Worm (Caenorhabditis elegans) whole organism, mixed stage, embryonic: ENCODE data around the gene ZK418.5.
A peak's percentile ranks its signal among the peaks of the same experiment; 100 is the strongest.

Source experiments
- M03D4.4 ChIP-seq: sonication (generic microtip); optimal IDR thresholded peaks from 2 replicates; lab custom pipeline; 2017; ENCODE audit warnings: mild to moderate bottlenecking, missing genetic modification characterization, missing compliant biosample characterization
- blmp-1 ChIP-seq: fragments of 150-350 bp; optimal IDR thresholded peaks from 2 replicates; lab custom pipeline; 2014; ENCODE audit warnings: missing biosample characterization, missing genetic modification characterization
- ceh-39 ChIP-seq: fragments of 150-350 bp; optimal IDR thresholded peaks from 2 replicates; lab custom pipeline; 2014; ENCODE audit warnings: missing biosample characterization, missing genetic modification characterization
- ceh-83 ChIP-seq: fragments of 200-800 bp; sonication (Bioruptor generic); optimal IDR thresholded peaks from 2 replicates; lab custom pipeline; 2018; ENCODE audit warnings: mild to moderate bottlenecking, missing genetic modification characterization, missing compliant biosample characterization
- drap-1 ChIP-seq: fragments of 200-800 bp; sonication (Bioruptor generic); optimal IDR thresholded peaks from 3 replicates; lab custom pipeline; 2018; ENCODE audit warnings: mild to moderate bottlenecking, missing genetic modification characterization, missing compliant biosample characterization
- elt-1 ChIP-seq: sonication (generic microtip); optimal IDR thresholded peaks from 2 replicates; lab custom pipeline; 2017; ENCODE audit warnings: missing genetic modification characterization, mild to moderate bottlenecking, missing compliant biosample characterization, antibody characterized with exemption, moderate library complexity, borderline replicate concordance; ENCODE audit not compliant: insufficient read depth
- elt-3 ChIP-seq: fragments of 150-350 bp; optimal IDR thresholded peaks from 2 replicates; lab custom pipeline; 2014; ENCODE audit warnings: missing biosample characterization, missing genetic modification characterization
- flh-1 ChIP-seq: fragments of 200-800 bp; sonication (Bioruptor generic); optimal IDR thresholded peaks from 2 replicates; lab custom pipeline; 2018; ENCODE audit warnings: mild to moderate bottlenecking, missing genetic modification characterization, moderate library complexity, missing compliant biosample characterization
- ham-2 ChIP-seq: fragments of 200-800 bp; sonication (Bioruptor generic); optimal IDR thresholded peaks from 2 replicates; lab custom pipeline; 2018; ENCODE audit warnings: mild to moderate bottlenecking, missing genetic modification characterization, missing compliant biosample characterization
- hlh-1 ChIP-seq: fragments of 150-350 bp; optimal IDR thresholded peaks from 2 replicates; lab custom pipeline; 2014; ENCODE audit warnings: missing biosample characterization, missing genetic modification reagents, missing genetic modification characterization
- lin-13 ChIP-seq: fragments of 150-350 bp; optimal IDR thresholded peaks from 2 replicates; lab custom pipeline; 2014; ENCODE audit warnings: missing biosample characterization, missing genetic modification characterization
- lsy-2 ChIP-seq: fragments of 150-350 bp; optimal IDR thresholded peaks from 2 replicates; lab custom pipeline; 2014; ENCODE audit warnings: missing biosample characterization, missing genetic modification characterization
- mab-5 ChIP-seq: fragments of 150-350 bp; optimal IDR thresholded peaks from 2 replicates; lab custom pipeline; 2014; ENCODE audit warnings: missing biosample characterization, missing genetic modification characterization
- mep-1 ChIP-seq: fragments of 150-350 bp; optimal IDR thresholded peaks from 2 replicates; lab custom pipeline; 2017; ENCODE audit warnings: missing biosample characterization, missing genetic modification reagents, missing genetic modification characterization, inconsistent platforms
- mls-2 ChIP-seq: sonication (generic microtip); optimal IDR thresholded peaks from 2 replicates; lab custom pipeline; 2016; ENCODE audit warnings: mild to moderate bottlenecking, missing genetic modification characterization, moderate library complexity, missing compliant biosample characterization
- nhr-12 ChIP-seq: fragments of 150-350 bp; optimal IDR thresholded peaks from 2 replicates; lab custom pipeline; 2014; ENCODE audit warnings: missing biosample characterization, missing genetic modification characterization
- nhr-2 ChIP-seq: fragments of 150-350 bp; optimal IDR thresholded peaks from 2 replicates; lab custom pipeline; 2014; ENCODE audit warnings: missing biosample characterization, missing genetic modification characterization
- nhr-237 ChIP-seq: fragments of 150-350 bp; optimal IDR thresholded peaks from 2 replicates; lab custom pipeline; 2014; ENCODE audit warnings: missing biosample characterization, missing genetic modification characterization
- nhr-76 ChIP-seq: sonication (generic microtip); optimal IDR thresholded peaks from 2 replicates; lab custom pipeline; 2017; ENCODE audit warnings: missing biosample characterization, missing genetic modification characterization
- pha-4 ChIP-seq: fragments of 150-350 bp; optimal IDR thresholded peaks from 2 replicates; lab custom pipeline; 2018; ENCODE audit warnings: missing biosample characterization, missing genetic modification reagents, missing genetic modification characterization
- sem-2 ChIP-seq: fragments of 200-800 bp; sonication (Bioruptor generic); optimal IDR thresholded peaks from 2 replicates; lab custom pipeline; 2018; ENCODE audit warnings: mild to moderate bottlenecking, missing genetic modification characterization, missing compliant biosample characterization
- snpc-4 ChIP-seq: fragments of 150-350 bp; optimal IDR thresholded peaks from 2 replicates; lab custom pipeline; 2014; ENCODE audit warnings: missing biosample characterization, missing genetic modification characterization
- sptf-1 ChIP-seq: sonication (generic microtip); optimal IDR thresholded peaks from 2 replicates; lab custom pipeline; 2017; ENCODE audit warnings: mild to moderate bottlenecking, missing genetic modification characterization, moderate library complexity, missing compliant biosample characterization
- tbx-8 ChIP-seq: fragments of 200-800 bp; sonication (Bioruptor generic); optimal IDR thresholded peaks from 2 replicates; lab custom pipeline; 2018; ENCODE audit warnings: mild to moderate bottlenecking, missing genetic modification characterization, moderate library complexity, missing compliant biosample characterization
- unc-120 ChIP-seq: sonication (generic microtip); optimal IDR thresholded peaks from 2 replicates; lab custom pipeline; 2017; ENCODE audit warnings: missing genetic modification characterization, missing compliant biosample characterization; ENCODE audit not compliant: poor library complexity, severe bottlenecking
- unc-39 ChIP-seq: fragments of 150-350 bp; optimal IDR thresholded peaks from 2 replicates; lab custom pipeline; 2014; ENCODE audit warnings: missing biosample characterization, missing genetic modification characterization
- unc-62 ChIP-seq: fragments of 150-350 bp; optimal IDR thresholded peaks from 2 replicates; lab custom pipeline; 2014; ENCODE audit warnings: missing biosample characterization, missing genetic modification reagents, missing genetic modification characterization
- ztf-11 ChIP-seq: fragments of 150-350 bp; optimal IDR thresholded peaks from 2 replicates; lab custom pipeline; 2014; ENCODE audit warnings: missing biosample characterization, missing genetic modification characterization

Gene ZK418.5

ce11 chrIII:7069981-7070380 lies 3.7 kb downstream of the ZK418.5 start, which contains the start of gene tmem-17:
Gene tmem-17, plus strand, starts transcription at chrIII:7070281.
- TF ChIP-seq unc-39 (no peak), mls-2 (no peak), ztf-11 (tag; lab: Kevin White, UChicago) (no peak), mab-5 (tag; lab: Kevin White, UChicago) (no peak), lsy-2 (no peak), sem-2 (GFP tag; lab: Kevin White, UChicago) (no peak), hlh-1 (no peak), tbx-8 (no peak), ham-2 (GFP tag; lab: Kevin White, UChicago) (no peak), nhr-2 (no peak), M03D4.4 (tag; lab: Kevin White, UChicago) (no peak)
- TF ChIP-seq, all 35 proteins: peak for 0

DNA sequence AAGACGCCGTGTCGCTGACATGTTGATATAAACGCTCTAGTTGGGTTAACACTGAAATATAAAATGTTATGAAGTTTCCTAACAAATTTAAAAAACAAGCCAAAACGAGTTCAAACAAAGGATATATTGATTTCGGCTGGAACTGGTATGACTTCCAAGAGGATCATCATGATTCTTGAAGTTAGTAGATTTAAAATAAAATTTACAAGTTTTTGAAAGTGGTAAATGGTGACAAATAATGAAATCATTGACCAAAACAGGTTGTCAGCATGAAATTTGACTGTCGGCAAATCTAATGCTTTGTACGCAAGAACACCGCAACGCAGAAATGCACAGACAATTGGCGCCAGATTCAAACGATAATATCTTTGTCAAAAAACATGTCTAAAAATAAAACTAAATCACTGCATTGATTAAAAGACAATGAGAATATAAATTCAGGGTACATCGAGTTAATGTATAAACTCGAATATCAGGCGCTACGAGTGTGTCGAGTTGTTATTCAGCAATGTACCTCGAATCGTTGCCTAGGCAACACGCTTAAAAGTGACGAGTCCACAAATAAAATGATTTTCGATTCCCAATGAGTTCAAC lies 5.0 kb downstream of the ZK418.5 start, which contains the start of the genes ubc-18 and R01H2.8:
ubc-18 (minus strand) TSS at position 51 of the 594 bp plus-strand sequence.
R01H2.8 (plus strand) TSS at position 544 of the 594 bp plus-strand sequence.
- TF ChIP-seq lin-13: no peak
- TF ChIP-seq nhr-12: no peak
- TF ChIP-seq mep-1 (tag; lab: Kevin White, UChicago): peak; percentile 5
- TF ChIP-seq snpc-4 (tag; lab: Kevin White, UChicago): no peak
- peak; percentile 18 for TF ChIP-seq lsy-2
- TF ChIP-seq pha-4 (tag; lab: Kevin White, UChicago): no peak
- peak; percentile 42 for TF ChIP-seq nhr-237
- TF ChIP-seq blmp-1 (tag; lab: Kevin White, UChicago): no peak
- TF ChIP-seq unc-120: peak; percentile 80
- no peak for TF ChIP-seq ceh-39 (tag; lab: Kevin White, UChicago)

DNA sequence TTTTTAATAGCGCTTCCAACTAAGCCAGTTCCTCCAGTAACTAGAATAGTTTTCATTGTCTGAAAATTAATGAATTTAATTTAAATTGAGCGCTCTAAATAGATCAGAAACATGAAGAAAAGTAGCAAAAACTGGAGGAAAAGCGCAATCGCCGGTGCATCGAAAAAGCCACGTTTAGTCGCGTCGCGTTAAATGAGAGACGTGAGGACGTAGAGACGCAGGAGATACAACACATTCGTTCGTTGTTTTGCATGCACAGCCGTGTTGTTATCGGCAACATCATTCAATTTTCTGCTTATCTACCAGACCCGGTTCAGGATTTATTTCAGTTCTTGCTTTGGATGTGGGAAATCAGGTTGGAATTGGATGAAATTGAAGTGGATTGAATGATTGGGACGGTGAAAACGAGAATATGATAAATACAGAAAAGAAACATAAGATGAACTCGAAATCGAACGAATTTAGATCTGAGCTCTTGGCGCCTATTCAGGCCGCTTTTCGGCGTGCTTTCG lies 6.2 kb downstream of the ZK418.5 start, which contains the start of gene ger-1:
ger-1 (minus strand) TSS at position 93 of the 512 bp plus-strand sequence.
- TF ChIP-seq sptf-1 (tag; lab: Kevin White, UChicago) (no peak), elt-1 (tag; lab: Kevin White, UChicago) (peak; percentile 30), mep-1 (tag; lab: Kevin White, UChicago) (no peak), tbx-8 (no peak), ham-2 (GFP tag; lab: Kevin White, UChicago) (peak; percentile 3)

DNA sequence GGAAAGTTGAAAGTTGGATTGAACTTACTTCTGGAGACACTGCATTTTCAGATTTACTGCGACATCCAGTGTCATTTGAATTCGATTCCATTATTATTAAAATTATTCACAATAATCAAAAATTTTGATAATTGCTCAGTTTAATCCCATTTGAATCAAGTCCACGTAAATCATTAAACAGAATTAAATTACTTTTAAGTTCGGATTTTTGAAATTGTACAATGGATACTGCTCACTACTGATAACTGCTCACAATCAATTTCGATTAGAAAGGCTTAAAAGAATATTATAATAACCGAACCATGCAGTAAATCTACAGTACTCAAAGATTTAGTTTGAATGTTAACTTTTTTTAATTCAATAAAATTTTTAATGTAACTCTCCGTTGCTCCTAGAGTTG lies 9.5 kb downstream of the ZK418.5 start, which contains the start of gene R01H2.4:
R01H2.4 (minus strand) TSS at position 101 of the 400 bp plus-strand sequence.
- TF ChIP-seq drap-1 (GFP tag; lab: Kevin White, UChicago) (no peak), unc-62 (no peak), mls-2 (no peak)

DNA sequence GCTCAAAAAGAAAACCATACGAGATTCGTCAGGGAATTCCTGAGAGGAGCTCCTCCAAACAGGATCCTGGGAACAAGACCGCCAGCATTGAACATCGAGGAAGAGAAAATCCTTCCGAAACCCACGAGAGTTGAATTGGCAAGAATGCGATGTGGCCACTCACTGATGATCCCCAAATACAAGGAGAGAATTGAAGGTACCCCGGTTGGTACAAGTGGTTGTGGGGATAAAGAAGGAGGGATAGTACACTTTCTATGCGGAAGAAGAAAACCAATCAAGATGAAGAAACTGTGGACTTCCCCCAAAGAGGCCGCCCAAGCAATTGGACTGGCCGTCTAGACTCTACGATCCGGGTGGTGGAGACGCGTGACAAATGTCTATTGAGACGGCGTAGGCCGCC lies 10.6 kb downstream of the ZK418.5 start:
- TF ChIP-seq flh-1 (GFP tag; lab: Kevin White, UChicago): no peak
- TF ChIP-seq mab-5 (tag; lab: Kevin White, UChicago): no peak
- no peak for TF ChIP-seq lin-13
- no peak for TF ChIP-seq mep-1 (tag; lab: Kevin White, UChicago)
- no peak for TF ChIP-seq unc-39
- TF ChIP-seq hlh-1: no peak
- TF ChIP-seq elt-3: no peak
- no peak for TF ChIP-seq ceh-39 (tag; lab: Kevin White, UChicago)
- no peak for TF ChIP-seq nhr-2
- TF ChIP-seq sem-2 (GFP tag; lab: Kevin White, UChicago): no peak

DNA sequence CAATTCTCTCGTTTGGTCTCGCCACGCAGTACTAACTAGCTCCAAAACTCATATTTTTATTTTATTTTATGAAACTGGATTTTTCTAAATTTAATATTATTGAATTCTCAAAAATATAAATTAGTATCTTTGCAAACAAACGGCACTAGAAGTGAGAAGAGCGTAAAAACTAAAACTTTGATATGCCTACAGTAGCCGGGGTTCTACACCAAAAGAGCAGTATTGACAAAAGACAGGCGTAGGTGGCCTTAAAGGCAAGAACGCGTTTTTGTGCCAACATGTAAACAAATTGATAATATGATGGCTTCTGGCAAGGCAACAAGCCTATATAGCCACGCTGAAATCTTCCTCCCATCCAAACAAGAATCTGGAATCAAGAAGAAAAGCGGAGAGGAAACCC lies 11.1 kb downstream of the ZK418.5 start, which contains the start of gene R01H2.1:
R01H2.1 (plus strand) TSS at position 301 of the 400 bp plus-strand sequence.
- no peak for TF ChIP-seq nhr-2
- no peak for TF ChIP-seq unc-120
- no peak for TF ChIP-seq ham-2 (GFP tag; lab: Kevin White, UChicago)
- no peak for TF ChIP-seq M03D4.4 (tag; lab: Kevin White, UChicago)
- no peak for TF ChIP-seq nhr-237
- TF ChIP-seq ceh-83 (GFP tag; lab: Kevin White, UChicago): no peak
- no peak for TF ChIP-seq mab-5 (tag; lab: Kevin White, UChicago)
- no peak for TF ChIP-seq ceh-39 (tag; lab: Kevin White, UChicago)
- TF ChIP-seq tbx-8: no peak
- no peak for TF ChIP-seq nhr-76 (tag; lab: Kevin White, UChicago)
- TF ChIP-seq lin-13: no peak
- TF ChIP-seq unc-39: no peak
- TF ChIP-seq, all 35 proteins: peak for 0
